Fruit fly (Drosophila melanogaster) whole organism, adult: Measurements from ENCODE around the gene dj-1beta.

Experiments used
- CG11617 ChIP-seq: fragments of 200-800 bp; sonication (Bioruptor generic); optimal IDR thresholded peaks from 2 replicates; lab custom pipeline; 2017; ENCODE audit warnings: mild to moderate bottlenecking, missing biosample characterization, missing genetic modification reagents, missing genetic modification characterization
- CG1620 ChIP-seq: fragments of 200-800 bp; sonication (Bioruptor generic); optimal IDR thresholded peaks from 2 replicates; lab custom pipeline; 2016; ENCODE audit warnings: missing biosample characterization, missing genetic modification characterization
- kay ChIP-seq: fragments of 200-800 bp; sonication (Bioruptor generic); peaks from one replicate; lab custom pipeline; 2016; ENCODE audit warnings: missing biosample characterization, missing genetic modification characterization, borderline replicate concordance

DNA sequence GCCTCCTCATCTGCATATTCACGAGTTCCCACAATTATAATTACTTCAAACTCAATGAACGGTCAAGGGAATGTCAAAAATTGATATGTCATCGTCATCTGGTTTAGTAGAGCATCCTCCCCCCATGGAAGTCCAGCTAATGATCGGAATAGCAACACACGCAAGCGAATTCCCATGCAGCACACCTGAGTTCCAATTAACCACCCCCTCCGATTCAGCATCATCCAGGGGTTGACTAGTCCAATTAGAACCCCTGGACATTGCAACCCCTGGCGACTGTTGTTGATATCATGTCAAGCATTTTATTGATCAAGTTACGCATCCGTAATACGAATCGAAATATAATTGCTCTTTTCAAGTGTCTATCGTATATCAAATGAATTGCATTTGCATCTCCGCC, 43.5 kb downstream of the dj-1beta start:
- TF ChIP-seq CG1620 (GFP tag; lab: Kevin White, UChicago) (no peak), CG11617 (no peak), kay (GFP tag; lab: Kevin White, UChicago) (no peak)
